Worm (Caenorhabditis elegans) whole organism, midembryonic: Measurements from ENCODE around the gene C06H5.12.
"Not testable (repeated sequence)": the region's sequence is repeated elsewhere in the genome, so short reads cannot be mapped to it uniquely, and the experiment has no call there.

Experiments used
- flt-1 ChIP-seq: fragments of 200-800 bp; sonication (Bioruptor generic); IDR thresholded peaks from 2 replicates; pipeline ENCODE4 v1.3.6; 2022; ENCODE audit warnings: missing genetic modification characterization, missing compliant biosample characterization
- klf-2 ChIP-seq: fragments of 200-800 bp; sonication (Bioruptor generic); conservative IDR thresholded peaks from 2 replicates; pipeline ENCODE4 v1.3.6; 2022; ENCODE audit warnings: missing genetic modification reagents, missing genetic modification characterization, missing compliant biosample characterization
- tab-1 ChIP-seq: fragments of 200-800 bp; sonication (Bioruptor generic); IDR thresholded peaks from 2 replicates; pipeline ENCODE4 v1.3.6; 2022; ENCODE audit warnings: missing genetic modification characterization, missing compliant biosample characterization
- ztf-23 ChIP-seq: fragments of 200-800 bp; sonication (Bioruptor generic); IDR thresholded peaks from 2 replicates; pipeline ENCODE4 v1.3.6; 2022; ENCODE audit warnings: missing genetic modification reagents, missing genetic modification characterization, missing compliant biosample characterization

- not testable (repeated sequence) for TF ChIP-seq tab-1; klf-2 (GFP tag; lab: Robert Waterston, UW); flt-1 (GFP tag; lab: Robert Waterston, UW); ztf-23 (GFP tag; lab: Robert Waterston, UW)
Observed at ce11 chrV:17924095-17925000, 29.8 kb downstream of the C06H5.12 start, which contains the start of gene usp-50.
